Fruit fly (Drosophila melanogaster): Measurements from ENCODE around the gene Eig71Ej.

Eig71Ej gene

DNA sequence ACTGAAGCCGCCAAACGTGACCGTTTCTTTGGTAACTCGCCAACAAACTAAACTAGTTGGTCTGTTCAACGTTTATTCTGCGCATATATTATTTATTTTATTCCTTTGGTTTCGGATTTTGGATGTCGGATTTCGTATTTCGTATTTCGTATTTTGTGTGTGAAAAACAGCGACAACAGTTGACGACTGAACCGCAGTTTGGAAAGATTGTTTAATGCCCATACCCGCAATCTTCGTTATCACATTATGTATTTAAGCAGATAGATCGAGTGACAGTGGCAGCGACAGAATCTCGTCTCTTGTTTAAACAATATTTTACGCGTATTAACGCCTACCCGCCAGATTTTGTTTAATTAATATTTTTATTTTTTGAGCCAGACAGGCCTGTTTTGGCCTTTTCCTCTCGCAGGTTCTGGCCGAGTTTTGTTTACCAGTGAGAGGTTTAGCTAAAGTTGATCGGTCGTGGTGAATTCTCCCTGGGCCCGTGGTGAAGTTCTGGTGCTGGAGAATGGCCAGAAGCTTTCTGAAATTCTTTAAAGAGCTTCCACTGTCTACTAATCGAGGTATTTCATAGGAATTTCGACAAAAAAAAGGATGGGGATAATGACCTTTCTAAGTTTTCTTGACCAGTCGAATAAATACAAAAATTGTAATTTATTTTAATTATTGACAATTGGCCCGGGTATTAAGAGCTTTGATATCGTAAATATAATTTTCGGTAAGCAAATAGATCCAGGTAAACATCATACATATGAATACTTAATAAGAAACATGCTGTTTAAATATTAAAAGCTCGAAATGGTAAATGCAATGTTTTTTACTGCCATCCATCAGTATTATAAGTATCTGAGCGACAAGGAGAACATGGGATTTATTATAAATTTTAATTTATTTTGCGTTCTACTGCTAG lies 12.8 kb downstream of the Eig71Ej start, which contains the start of the genes comm3 and CG43083:
Gene comm3 (minus strand): TSS at position 51 of the 910 bp plus-strand sequence.
Gene CG43083 (plus strand): TSS at position 860 of the 910 bp plus-strand sequence.
- peak; percentile 42 for TF ChIP-seq h (GFP tag; optimal IDR thresholded peaks at IDR 0.05)
- TF ChIP-seq CrebA (GFP tag; optimal IDR thresholded peaks at IDR 0.05; ENCODE audit: borderline replicate concordance), result peak; percentile 34
- no peak for TF ChIP-seq OdsH (GFP tag; optimal IDR thresholded peaks at IDR 0.05)
- peak; percentile 32 for TF ChIP-seq fru (GFP tag; optimal IDR thresholded peaks at IDR 0.05)
- TF ChIP-seq sage (GFP tag; optimal IDR thresholded peaks at IDR 0.05), result no peak
- no peak for TF ChIP-seq jim (GFP tag; optimal IDR thresholded peaks at IDR 0.05)
- no peak for TF ChIP-seq Rel (GFP tag; optimal IDR thresholded peaks at IDR 0.05)
- TF ChIP-seq Rel (tag; optimal IDR thresholded peaks at IDR 0.05), result no peak
- no peak for TF ChIP-seq Hnf4 (GFP tag; optimal IDR thresholded peaks at IDR 0.05)
- TF ChIP-seq dmrt93B (GFP tag; optimal IDR thresholded peaks at IDR 0.05), result no peak
- no peak for TF ChIP-seq pan (optimal IDR thresholded peaks at IDR 0.05)
- no peak for TF ChIP-seq tai (GFP tag; optimal IDR thresholded peaks at IDR 0.05)
- peak; percentile 30 for TF ChIP-seq Hr83 (GFP tag; optimal IDR thresholded peaks at IDR 0.05; ENCODE audit: poor library complexity, severe bottlenecking)
- TF ChIP-seq brk (GFP tag; optimal IDR thresholded peaks at IDR 0.05), result no peak

- TF ChIP-seq lola (GFP tag; optimal IDR thresholded peaks at IDR 0.05), result no peak
- TF ChIP-seq CrebA (GFP tag; optimal IDR thresholded peaks at IDR 0.05; ENCODE audit: borderline replicate concordance), result no peak
- TF ChIP-seq jim (GFP tag; optimal IDR thresholded peaks at IDR 0.05), result no peak
- no peak for TF ChIP-seq CG32264 (GFP tag; optimal IDR thresholded peaks at IDR 0.05)
Measured at dm6 chr3L:15646182-15646581, 14.6 kb downstream of the Eig71Ej start.

dm6 chr3L:15641590-15642019 lies 19.2 kb downstream of the Eig71Ej start:
- TF ChIP-seq br (GFP tag; optimal IDR thresholded peaks at IDR 0.05) (peak; percentile 20), h (GFP tag; optimal IDR thresholded peaks at IDR 0.05) (no peak), foxo (GFP tag; optimal IDR thresholded peaks at IDR 0.05) (peak in 1 of 2 experiments; percentile 25), N (GFP tag; optimal IDR thresholded peaks at IDR 0.05) (no peak), fru (GFP tag; optimal IDR thresholded peaks at IDR 0.05) (peak; percentile 8), HLH106 (tag; optimal IDR thresholded peaks at IDR 0.05) (peak; percentile 23), Sp1 (GFP tag; optimal IDR thresholded peaks at IDR 0.05) (peak; percentile 4), ey (GFP tag; optimal IDR thresholded peaks at IDR 0.05) (peak; percentile 11)

DNA sequence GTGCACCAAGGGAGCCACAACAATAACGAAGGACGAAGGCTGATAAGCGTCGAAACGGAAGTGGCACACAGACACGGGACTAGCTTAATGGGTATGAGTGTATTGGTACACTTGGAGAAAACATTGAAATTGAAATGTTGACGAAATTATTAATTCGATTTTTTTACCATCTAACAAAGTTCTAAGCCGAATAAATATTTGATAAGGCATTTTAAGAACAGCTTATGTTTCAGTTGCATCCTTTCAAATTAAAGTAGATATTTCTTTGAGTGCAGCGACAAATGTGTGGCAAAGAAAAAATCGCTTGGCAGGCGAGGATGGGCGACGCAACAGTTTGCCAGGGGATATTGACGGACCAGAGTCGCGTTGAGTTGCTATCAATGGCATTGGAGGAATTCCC lies 20.8 kb downstream of the Eig71Ej start:
- TF ChIP-seq CG9705 (GFP tag; optimal IDR thresholded peaks at IDR 0.05), result no peak
- no peak for TF ChIP-seq h (GFP tag; optimal IDR thresholded peaks at IDR 0.05)
- no peak for TF ChIP-seq OdsH (GFP tag; optimal IDR thresholded peaks at IDR 0.05)
- TF ChIP-seq GATAd (GFP tag; optimal IDR thresholded peaks at IDR 0.05), result no peak
- no peak for TF ChIP-seq Myc (optimal IDR thresholded peaks at IDR 0.05)
- TF ChIP-seq Vsx2 (GFP tag; optimal IDR thresholded peaks at IDR 0.05; ENCODE audit: partially characterized antibody), result no peak
- no peak for TF ChIP-seq pan (optimal IDR thresholded peaks at IDR 0.05)
- no peak for TF ChIP-seq Hr78 (GFP tag; optimal IDR thresholded peaks at IDR 0.05)
- TF ChIP-seq br (GFP tag; optimal IDR thresholded peaks at IDR 0.05), result no peak
- no peak for TF ChIP-seq brk (GFP tag; optimal IDR thresholded peaks at IDR 0.05)
- no peak for TF ChIP-seq ey (GFP tag; optimal IDR thresholded peaks at IDR 0.05)
- no peak for TF ChIP-seq foxo (GFP tag; optimal IDR thresholded peaks at IDR 0.05)
- TF ChIP-seq Mio (GFP tag; optimal IDR thresholded peaks at IDR 0.05), result no peak
- no peak for TF ChIP-seq Abd-B (GFP tag; optimal IDR thresholded peaks at IDR 0.05)
- TF ChIP-seq Jra (GFP tag; optimal IDR thresholded peaks at IDR 0.05), result no peak
- TF ChIP-seq jim (GFP tag; optimal IDR thresholded peaks at IDR 0.05), result no peak
- no peak for TF ChIP-seq HLH106 (tag; optimal IDR thresholded peaks at IDR 0.05)
- TF ChIP-seq rgr (GFP tag; optimal IDR thresholded peaks at IDR 0.05), result no peak
- TF ChIP-seq usp (GFP tag; optimal IDR thresholded peaks at IDR 0.05), result no peak
- no peak for TF ChIP-seq sage (GFP tag; optimal IDR thresholded peaks at IDR 0.05)

DNA sequence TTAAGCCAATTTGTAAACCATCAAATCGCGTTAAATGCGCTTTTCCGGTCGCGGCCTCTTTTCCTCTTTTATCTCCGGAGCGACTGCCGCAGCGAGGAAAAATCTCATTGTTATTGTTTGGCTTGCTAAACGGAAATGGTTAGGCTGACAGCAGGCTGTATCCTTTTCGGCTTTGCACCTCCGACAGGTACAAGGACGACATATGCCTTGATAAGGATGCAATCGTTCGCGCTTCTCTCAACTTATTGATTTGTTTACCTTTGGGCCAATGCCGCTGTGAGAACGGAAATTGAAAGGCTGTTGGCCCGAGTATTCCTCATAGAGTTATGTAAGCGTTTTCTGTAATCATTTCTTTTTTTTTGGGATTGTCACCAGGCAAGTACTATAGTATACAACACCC lies 22.3 kb downstream of the Eig71Ej start:
- TF ChIP-seq foxo (GFP tag; optimal IDR thresholded peaks at IDR 0.05) (no peak), dl (GFP tag; optimal IDR thresholded peaks at IDR 0.05; ENCODE audit: insufficient read depth in 1 of 2, partially characterized antibody in 2 of 2) (no peak), lola (GFP tag; optimal IDR thresholded peaks at IDR 0.05) (no peak), Jra (GFP tag; optimal IDR thresholded peaks at IDR 0.05) (no peak), Hr78 (GFP tag; optimal IDR thresholded peaks at IDR 0.05) (no peak), CrebA (GFP tag; optimal IDR thresholded peaks at IDR 0.05; ENCODE audit: borderline replicate concordance) (no peak), psq (GFP tag; optimal IDR thresholded peaks at IDR 0.05) (no peak), CG32264 (GFP tag; optimal IDR thresholded peaks at IDR 0.05) (no peak), Myc (optimal IDR thresholded peaks at IDR 0.05) (no peak), Dif (GFP tag; optimal IDR thresholded peaks at IDR 0.05; ENCODE audit: partially characterized antibody) (no peak), N (GFP tag; optimal IDR thresholded peaks at IDR 0.05) (no peak), br (GFP tag; optimal IDR thresholded peaks at IDR 0.05) (no peak), sage (GFP tag; optimal IDR thresholded peaks at IDR 0.05) (no peak), CG9705 (GFP tag; optimal IDR thresholded peaks at IDR 0.05) (no peak), GATAd (GFP tag; optimal IDR thresholded peaks at IDR 0.05) (no peak), pan (optimal IDR thresholded peaks at IDR 0.05) (no peak), usp (GFP tag; optimal IDR thresholded peaks at IDR 0.05) (no peak)
